Worm (Caenorhabditis elegans) whole organism, young adult: ENCODE data around the gene unc-112.

ENCODE experiments used
- Y53G8AR.9 ChIP-seq: fragments of 200-800 bp; sonication (Bioruptor generic); conservative IDR thresholded peaks from 2 replicates; pipeline ENCODE4 v1.3.6; 2022; ENCODE audit warnings: missing genetic modification reagents, missing genetic modification characterization, missing compliant biosample characterization
- akir-1 ChIP-seq: fragments of 200-800 bp; sonication (Bioruptor generic); optimal IDR thresholded peaks from 2 replicates; lab custom pipeline; 2018; ENCODE audit warnings: mild to moderate bottlenecking, missing genetic modification characterization, moderate library complexity, missing compliant biosample characterization
- cebp-2 ChIP-seq: fragments of 200-800 bp; sonication (Bioruptor generic); IDR thresholded peaks from 2 replicates; pipeline ENCODE4 v1.3.6; 2022; ENCODE audit warnings: missing genetic modification characterization, missing compliant biosample characterization
- ceh-27 ChIP-seq: fragments of 200-800 bp; sonication (Bioruptor generic); optimal IDR thresholded peaks from 2 replicates; lab custom pipeline; 2018; ENCODE audit warnings: mild to moderate bottlenecking, missing genetic modification characterization, moderate library complexity, missing compliant biosample characterization
- hmg-20 ChIP-seq: fragments of 200-800 bp; sonication (Bioruptor generic); IDR thresholded peaks from 2 replicates; pipeline ENCODE4 v1.3.6; 2022; ENCODE audit warnings: missing genetic modification reagents, missing genetic modification characterization, missing compliant biosample characterization
- hrde-1 ChIP-seq: sonication (generic microtip); optimal IDR thresholded peaks from 2 replicates; lab custom pipeline; 2016; ENCODE audit warnings: missing genetic modification characterization, mild to moderate bottlenecking, missing compliant biosample characterization, moderate library complexity, missing genotype, missing genetic modification reagents, borderline replicate concordance
- ztf-25 ChIP-seq: fragments of 200-800 bp; sonication (Bioruptor generic); IDR thresholded peaks from 2 replicates; pipeline ENCODE4 v1.3.6; 2022; ENCODE audit warnings: missing genetic modification reagents, missing genetic modification characterization, missing compliant biosample characterization

DNA sequence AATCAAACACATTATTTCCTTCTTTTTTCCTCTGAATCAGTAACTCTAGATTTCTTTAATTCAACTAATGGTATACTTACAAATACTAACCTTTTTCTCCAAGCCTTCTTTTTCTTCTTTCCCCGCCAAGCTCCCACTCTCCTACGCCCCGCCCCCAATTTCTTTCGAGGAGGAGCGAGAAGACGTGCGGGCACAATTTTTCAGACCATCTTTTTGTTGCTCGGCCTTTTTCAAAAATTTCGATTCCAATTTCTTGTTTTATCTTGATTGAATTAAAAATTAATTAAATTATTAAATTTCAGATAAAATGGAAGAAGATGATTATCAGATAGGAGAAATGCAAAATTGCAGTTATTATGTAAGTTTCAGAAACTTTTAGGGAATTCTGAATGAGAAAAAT is 16.4 kb downstream of the unc-112 start, which contains the start of gene C47E8.3:
- TF ChIP-seq ceh-27 (GFP tag; lab: Kevin White, UChicago) (no peak), cebp-2 (no peak), ztf-25 (GFP tag; lab: Robert Waterston, UW) (no peak), hrde-1 (tag; lab: Kevin White, UChicago) (no peak), hmg-20 (no peak), Y53G8AR.9 (GFP tag; lab: Robert Waterston, UW) (no peak), akir-1 (GFP tag; lab: Kevin White, UChicago) (no peak)
